Fruit fly (Drosophila melanogaster): ENCODE results near the gene Pstk.

DNA sequence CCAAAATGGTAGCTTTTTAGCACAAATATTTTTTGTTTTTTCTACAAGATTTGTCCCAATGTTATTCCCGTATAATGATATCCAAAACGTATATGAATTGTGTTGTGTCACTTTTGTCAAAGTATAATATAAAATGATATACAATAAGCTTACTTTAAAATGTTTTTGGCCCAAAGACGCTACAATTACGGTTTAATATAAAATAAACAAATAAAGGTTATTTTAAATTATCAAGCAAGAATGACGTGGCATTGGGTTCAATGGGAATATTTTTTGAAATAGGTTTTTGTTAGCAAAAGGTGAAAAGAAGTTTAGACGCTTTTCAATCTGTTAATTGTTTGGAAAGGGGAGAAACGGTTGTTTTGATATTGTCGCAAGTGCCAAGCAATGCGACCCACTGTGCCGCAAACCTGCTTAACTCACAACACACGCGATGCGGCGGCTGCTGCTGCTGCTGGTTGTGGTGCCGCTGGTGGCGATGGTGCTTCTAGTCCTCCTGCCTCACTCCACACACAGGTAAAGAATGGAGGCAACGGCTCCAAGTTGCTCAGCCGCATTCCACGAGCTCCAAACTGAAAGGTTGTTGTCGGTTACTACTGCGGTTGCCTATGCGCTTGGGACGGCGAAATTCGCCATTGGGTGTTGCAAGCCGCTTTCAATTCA is 45.0 kb upstream of the Pstk start:
- TF ChIP-seq Myc (optimal IDR thresholded peaks at IDR 0.05) (no peak), Hr83 (GFP tag; optimal IDR thresholded peaks at IDR 0.05; ENCODE audit: poor library complexity, severe bottlenecking) (peak; percentile 3), br (GFP tag; optimal IDR thresholded peaks at IDR 0.05) (peak; percentile 34)
